Worm (Caenorhabditis elegans) whole organism, L4 larva: Measurements from ENCODE around the gene yju-2.

Source experiments
- F49E8.2 ChIP-seq: sonication (generic microtip); optimal IDR thresholded peaks from 2 replicates; lab custom pipeline; 2016; ENCODE audit warnings: missing compliant biosample characterization, mild to moderate bottlenecking, missing genetic modification characterization, borderline replicate concordance
- daf-19 ChIP-seq: fragments of 200-800 bp; sonication (Bioruptor generic); conservative IDR thresholded peaks from 2 replicates; pipeline ENCODE4 v1.3.6; 2022; ENCODE audit warnings: missing genetic modification characterization, missing compliant biosample characterization
- fos-1 ChIP-seq: fragments of 150-350 bp; optimal IDR thresholded peaks from 2 replicates; lab custom pipeline; 2014; ENCODE audit warnings: missing biosample characterization, missing genetic modification characterization
- lin-39 ChIP-seq: fragments of 150-350 bp; optimal IDR thresholded peaks from 2 replicates; lab custom pipeline; 2014; ENCODE audit warnings: missing biosample characterization, missing genetic modification reagents, missing genetic modification characterization
- madf-9 ChIP-seq: fragments of 200-800 bp; sonication (Bioruptor generic); conservative IDR thresholded peaks from 2 replicates; pipeline ENCODE4 v1.3.6; 2022; ENCODE audit warnings: missing genetic modification reagents, missing genetic modification characterization, missing compliant biosample characterization
- mdl-1 ChIP-seq, 2 experiments: fragments of 150-350 bp in 1 of 2; sonication (generic microtip) in 1 of 2; optimal IDR thresholded peaks; 2 replicates each; lab custom pipeline; 2014 to 2017; ENCODE audit warnings: missing biosample characterization in 2 of 2, missing genetic modification characterization in 2 of 2
- nhr-77 ChIP-seq: fragments of 150-350 bp; optimal IDR thresholded peaks from 2 replicates; lab custom pipeline; 2014; ENCODE audit warnings: missing biosample characterization, missing genetic modification characterization
- php-3 ChIP-seq: fragments of 200-800 bp; sonication (Bioruptor generic); IDR thresholded peaks from 2 replicates; pipeline ENCODE4 v1.3.6; 2022; ENCODE audit warnings: missing genetic modification reagents, missing genetic modification characterization, missing compliant biosample characterization
- skn-1 ChIP-seq: fragments of 150-350 bp; optimal IDR thresholded peaks from 2 replicates; lab custom pipeline; 2014; ENCODE audit warnings: missing biosample characterization, missing genetic modification characterization
- snpc-4 ChIP-seq: fragments of 150-350 bp; optimal IDR thresholded peaks from 2 replicates; lab custom pipeline; 2014; ENCODE audit warnings: missing biosample characterization, missing genetic modification characterization
- unc-62 ChIP-seq, 3 experiments: fragments of 150-350 bp in 1 of 3; sonication (generic microtip); optimal IDR thresholded peaks in 2 of 3; peaks in 1 of 3; 1 replicate in 1 of 3; 2 replicates in 2 of 3; lab custom pipeline; 2014 to 2017; ENCODE audit warnings: missing biosample characterization in 3 of 3, missing genetic modification characterization in 3 of 3, missing genetic modification reagents in 3 of 3, missing genotype in 1 of 3
- zag-1 ChIP-seq: fragments of 150-350 bp; optimal IDR thresholded peaks from 2 replicates; lab custom pipeline; 2014; ENCODE audit warnings: missing biosample characterization, missing genetic modification characterization

- TF ChIP-seq daf-19 (no peak), php-3 (no peak), F49E8.2 (tag; lab: Kevin White, UChicago) (no peak), zag-1 (no peak), lin-39 (tag; lab: Kevin White, UChicago) (no peak), unc-62 (GFP tag; optimal IDR thresholded peaks at IDR 0.05 in 1 of 2; lab: Kevin White, UChicago) (no peak), unc-62 (tag; optimal IDR thresholded peaks at IDR 0.05; lab: Kevin White, UChicago) (no peak), fos-1 (tag; lab: Kevin White, UChicago) (no peak), mdl-1 (tag; optimal IDR thresholded peaks at IDR 0.05; lab: Kevin White, UChicago) (no peak), snpc-4 (no peak), skn-1 (tag; lab: Kevin White, UChicago) (no peak), nhr-77 (tag; lab: Kevin White, UChicago) (no peak), madf-9 (GFP tag; lab: Robert Waterston, UW) (no peak)
Observed at ce11 chrIII:7185473-7185872, 1.3 kb downstream of the yju-2 start, which contains the start of gene F37C12.14.
